Fruit fly (Drosophila melanogaster) whole organism, embryonic: ENCODE measurements around the gene Mnn1.

Experiments used
- CG11696 ChIP-seq: fragments of 200-800 bp; sonication (Bioruptor generic); IDR thresholded peaks from 2 replicates; pipeline ENCODE4 v1.3.6; 2022; ENCODE audit warnings: missing biosample characterization, missing genetic modification characterization
- CG1233 ChIP-seq: fragments of 200-800 bp; sonication (Bioruptor generic); optimal IDR thresholded peaks from 4 replicates; lab custom pipeline; 2018; ENCODE audit warnings: missing biosample characterization, mild to moderate bottlenecking, missing genetic modification characterization
- CG12744 ChIP-seq: fragments of 200-800 bp; sonication (Bioruptor generic); optimal IDR thresholded peaks from 2 replicates; lab custom pipeline; 2016; ENCODE audit warnings: missing biosample characterization, missing genetic modification characterization
- CG13287 ChIP-seq: fragments of 200-800 bp; sonication (Bioruptor generic); IDR thresholded peaks from 2 replicates; pipeline ENCODE4 v1.3.6; 2022; ENCODE audit warnings: missing biosample characterization, missing genetic modification characterization; ENCODE audit not compliant: partially characterized antibody
- CG1603 ChIP-seq: fragments of 200-800 bp; sonication (Bioruptor generic); optimal IDR thresholded peaks from 2 replicates; lab custom pipeline; 2019; ENCODE audit warnings: missing biosample characterization, mild to moderate bottlenecking, missing genetic modification characterization, moderate library complexity
- CG17829 ChIP-seq: fragments of 200-800 bp; optimal IDR thresholded peaks from 2 replicates; lab custom pipeline; 2019; ENCODE audit warnings: missing biosample characterization, mild to moderate bottlenecking, missing genetic modification characterization, moderate library complexity
- CG17912 ChIP-seq: fragments of 200-800 bp; sonication (Bioruptor generic); optimal IDR thresholded peaks from 2 replicates; lab custom pipeline; 2018; ENCODE audit warnings: missing biosample characterization, mild to moderate bottlenecking, missing genetic modification characterization
- CG2129 ChIP-seq: fragments of 200-800 bp; sonication (Bioruptor generic); IDR thresholded peaks from 2 replicates; pipeline ENCODE4 v1.3.6; 2022; ENCODE audit warnings: missing biosample characterization, missing genetic modification characterization; ENCODE audit not compliant: partially characterized antibody
- CG2889 ChIP-seq: fragments of 200-800 bp; sonication (Bioruptor generic); IDR thresholded peaks from 3 replicates; pipeline ENCODE4 v1.3.6; 2022; ENCODE audit warnings: missing biosample characterization, missing genetic modification characterization
- CG30020 ChIP-seq: fragments of 200-800 bp; optimal IDR thresholded peaks from 2 replicates; lab custom pipeline; 2019; ENCODE audit warnings: missing biosample characterization, mild to moderate bottlenecking, missing genetic modification characterization, moderate library complexity
- CG3065 ChIP-seq: fragments of 200-800 bp; sonication (Bioruptor generic); optimal IDR thresholded peaks from 2 replicates; lab custom pipeline; 2016; ENCODE audit warnings: missing biosample characterization, missing genetic modification characterization
- CG3163 ChIP-seq: fragments of 200-800 bp; sonication (Bioruptor generic); optimal IDR thresholded peaks from 3 replicates; lab custom pipeline; 2016; ENCODE audit warnings: missing biosample characterization, missing genetic modification characterization
- CG33213 ChIP-seq: fragments of 200-800 bp; sonication (Bioruptor generic); optimal IDR thresholded peaks from 3 replicates; lab custom pipeline; 2016; ENCODE audit warnings: missing biosample characterization, missing genetic modification characterization
- CG4328 ChIP-seq: fragments of 200-800 bp; sonication (Bioruptor generic); optimal IDR thresholded peaks from 3 replicates; lab custom pipeline; 2017; ENCODE audit warnings: missing biosample characterization, missing genetic modification reagents, missing genetic modification characterization
- CG4424 ChIP-seq: fragments of 200-800 bp; sonication (Bioruptor generic); optimal IDR thresholded peaks from 3 replicates; lab custom pipeline; 2016; ENCODE audit warnings: missing biosample characterization, missing genetic modification characterization
- CG7271 ChIP-seq: fragments of 200-800 bp; sonication (Bioruptor generic); optimal IDR thresholded peaks from 2 replicates; lab custom pipeline; 2018; ENCODE audit warnings: missing biosample characterization, mild to moderate bottlenecking, missing genetic modification characterization, moderate library complexity
- CG7556 ChIP-seq: fragments of 200-800 bp; sonication (Bioruptor generic); optimal IDR thresholded peaks from 2 replicates; lab custom pipeline; 2017; ENCODE audit warnings: missing biosample characterization, mild to moderate bottlenecking, missing genetic modification characterization
- CG7928 ChIP-seq: fragments of 200-800 bp; sonication (Bioruptor generic); optimal IDR thresholded peaks from 2 replicates; lab custom pipeline; 2017; ENCODE audit warnings: missing biosample characterization, mild to moderate bottlenecking, missing genetic modification characterization
- CG8089 ChIP-seq: fragments of 200-800 bp; sonication (Bioruptor generic); optimal IDR thresholded peaks from 3 replicates; lab custom pipeline; 2016; ENCODE audit warnings: missing biosample characterization, missing genetic modification characterization
- CG8290 ChIP-seq, 3 experiments: fragments of 200-800 bp; sonication (Bioruptor generic); optimal IDR thresholded peaks; 2 replicates each; lab custom pipeline; 2016 to 2019; ENCODE audit warnings: missing biosample characterization in 3 of 3, missing genetic modification characterization in 3 of 3, mild to moderate bottlenecking in 2 of 3, moderate library complexity in 1 of 3
- CrebB ChIP-seq: fragments of 200-800 bp; sonication (Bioruptor generic); optimal IDR thresholded peaks from 3 replicates; lab custom pipeline; 2018; ENCODE audit warnings: missing biosample characterization, mild to moderate bottlenecking, missing genetic modification characterization
- Doc2 ChIP-seq: fragments of 200-800 bp; sonication (Bioruptor generic); IDR thresholded peaks from 2 replicates; pipeline ENCODE4 v1.3.6; 2022; ENCODE audit warnings: missing biosample characterization, missing genetic modification characterization
- Dref ChIP-seq: fragments of 200-800 bp; sonication (Bioruptor generic); IDR thresholded peaks from 2 replicates; pipeline ENCODE4 v1.3.6; 2022; ENCODE audit warnings: missing biosample characterization, missing genetic modification characterization
- Ets65A ChIP-seq: fragments of 200-800 bp; sonication (Bioruptor generic); peaks from one replicate; lab custom pipeline; 2016; ENCODE audit warnings: missing biosample characterization, missing genetic modification characterization
- HLH4C ChIP-seq: fragments of 200-800 bp; sonication (Bioruptor generic); IDR thresholded peaks from 3 replicates; pipeline ENCODE4 v1.3.6; 2022; ENCODE audit warnings: missing biosample characterization, missing genetic modification characterization; ENCODE audit not compliant: partially characterized antibody
- HLH54F ChIP-seq: fragments of 200-800 bp; sonication (Bioruptor generic); optimal IDR thresholded peaks from 3 replicates; lab custom pipeline; 2016; ENCODE audit warnings: missing biosample characterization, missing genetic modification characterization
- Max ChIP-seq: fragments of 200-800 bp; sonication (Bioruptor generic); optimal IDR thresholded peaks from 2 replicates; lab custom pipeline; 2016; ENCODE audit warnings: missing biosample characterization, mild to moderate bottlenecking, missing genetic modification characterization
- Rfx ChIP-seq: fragments of 200-800 bp; sonication (Bioruptor generic); IDR thresholded peaks from 2 replicates; pipeline ENCODE4 v1.3.6; 2022; ENCODE audit warnings: missing biosample characterization, missing genetic modification characterization
- amos ChIP-seq: fragments of 200-800 bp; sonication (Bioruptor generic); IDR thresholded peaks from 2 replicates; pipeline ENCODE4 v1.3.6; 2022; ENCODE audit warnings: missing biosample characterization, missing genetic modification characterization; ENCODE audit not compliant: partially characterized antibody
- bcd ChIP-seq: fragments of 200-800 bp; sonication (Bioruptor generic); optimal IDR thresholded peaks from 2 replicates; lab custom pipeline; 2017; ENCODE audit warnings: missing biosample characterization, mild to moderate bottlenecking, missing genetic modification characterization
- caup ChIP-seq: fragments of 200-800 bp; sonication (Bioruptor generic); optimal IDR thresholded peaks from 3 replicates; lab custom pipeline; 2017; ENCODE audit warnings: missing biosample characterization, mild to moderate bottlenecking, missing genetic modification characterization, moderate library complexity; ENCODE audit not compliant: severe bottlenecking
- chif ChIP-seq, 2 experiments: fragments of 200-800 bp; sonication (Bioruptor generic); optimal IDR thresholded peaks; 3 replicates each; lab custom pipeline; 2016; ENCODE audit warnings: missing biosample characterization in 2 of 2, missing genetic modification characterization in 2 of 2
- chm ChIP-seq: fragments of 200-800 bp; sonication (Bioruptor generic); IDR thresholded peaks from 2 replicates; pipeline ENCODE4 v1.3.6; 2022; ENCODE audit warnings: missing biosample characterization, missing genetic modification characterization
- corto ChIP-seq: fragments of 200-800 bp; sonication (Bioruptor generic); optimal IDR thresholded peaks from 2 replicates; lab custom pipeline; 2016; ENCODE audit warnings: missing biosample characterization, mild to moderate bottlenecking, missing genetic modification characterization, moderate library complexity
- crp ChIP-seq, 2 experiments: fragments of 200-800 bp; sonication (Bioruptor generic); optimal IDR thresholded peaks; 2 replicates in 1 of 2; 3 replicates in 1 of 2; lab custom pipeline; 2017; ENCODE audit warnings: missing biosample characterization in 2 of 2, missing genetic modification characterization in 2 of 2, mild to moderate bottlenecking in 1 of 2, moderate library complexity in 1 of 2
- dpn ChIP-seq, 2 experiments: fragments of 200-800 bp; sonication (Bioruptor generic); optimal IDR thresholded peaks; 3 replicates each; lab custom pipeline; 2016; ENCODE audit warnings: missing biosample characterization in 2 of 2, missing genetic modification characterization in 2 of 2
- emc ChIP-seq: fragments of 200-800 bp; sonication (Bioruptor generic); optimal IDR thresholded peaks from 2 replicates; lab custom pipeline; 2016; ENCODE audit warnings: missing biosample characterization, missing genetic modification characterization
- gcm2 ChIP-seq: fragments of 200-800 bp; sonication (Bioruptor generic); optimal IDR thresholded peaks from 2 replicates; lab custom pipeline; 2016; ENCODE audit warnings: missing biosample characterization, missing genetic modification characterization
- hbn ChIP-seq: fragments of 200-800 bp; sonication (Bioruptor generic); IDR thresholded peaks from 2 replicates; pipeline ENCODE4 v1.3.6; 2022; ENCODE audit warnings: missing biosample characterization, missing genetic modification characterization; ENCODE audit not compliant: partially characterized antibody
- knrl ChIP-seq: fragments of 200-800 bp; sonication (Bioruptor generic); IDR thresholded peaks from 3 replicates; pipeline ENCODE4 v1.3.6; 2022; ENCODE audit warnings: missing biosample characterization, missing genetic modification characterization; ENCODE audit not compliant: partially characterized antibody
- lilli ChIP-seq: fragments of 200-800 bp; sonication (Bioruptor generic); optimal IDR thresholded peaks from 3 replicates; lab custom pipeline; 2016; ENCODE audit warnings: missing biosample characterization, missing genetic modification characterization
- otp ChIP-seq: fragments of 200-800 bp; sonication (Bioruptor generic); IDR thresholded peaks from 3 replicates; pipeline ENCODE4, ENCODE4 v1.3.6; 2022; ENCODE audit warnings: missing biosample characterization, missing genetic modification characterization
- pita ChIP-seq: fragments of 200-800 bp; sonication (Bioruptor generic); optimal IDR thresholded peaks from 2 replicates; lab custom pipeline; 2017; ENCODE audit warnings: missing biosample characterization, mild to moderate bottlenecking, missing genetic modification characterization
- schlank ChIP-seq: fragments of 200-800 bp; sonication (Bioruptor generic); optimal IDR thresholded peaks from 2 replicates; lab custom pipeline; 2018; ENCODE audit warnings: missing biosample characterization, mild to moderate bottlenecking, missing genetic modification characterization
- so ChIP-seq: fragments of 200-800 bp; sonication (Bioruptor generic); IDR thresholded peaks from 3 replicates; pipeline ENCODE4 v1.3.6; 2022; ENCODE audit warnings: missing biosample characterization, missing genetic modification characterization
- sob ChIP-seq: fragments of 200-800 bp; sonication (Bioruptor generic); IDR thresholded peaks from 2 replicates; pipeline ENCODE4 v1.3.6; 2022; ENCODE audit warnings: missing biosample characterization, missing genetic modification characterization
- toy ChIP-seq: fragments of 200-800 bp; sonication (Bioruptor generic); IDR thresholded peaks from 2 replicates; pipeline ENCODE4 v1.3.6; 2022; ENCODE audit warnings: missing biosample characterization, missing genetic modification characterization
- tx ChIP-seq: fragments of 200-800 bp; sonication (Bioruptor generic); optimal IDR thresholded peaks from 2 replicates; lab custom pipeline; 2016; ENCODE audit warnings: missing biosample characterization, missing genetic modification characterization
- zen2 ChIP-seq: fragments of 200-800 bp; sonication (Bioruptor generic); IDR thresholded peaks from 3 replicates; pipeline ENCODE4 v1.3.6; 2022; ENCODE audit warnings: missing biosample characterization, missing genetic modification characterization; ENCODE audit not compliant: partially characterized antibody

Gene Mnn1

dm6 chr2L:7037773-7038327 is 18.3 kb upstream of the Mnn1 start, which contains the start of gene milt (continued):
- TF ChIP-seq CG3065 (GFP tag; lab: Kevin White, UChicago) (no peak), Dref (peak; percentile 96), caup (GFP tag; lab: Kevin White, UChicago) (no peak), CG1233 (GFP tag; lab: Kevin White, UChicago) (no peak), otp (no peak), CG2129 (GFP tag; lab: Robert Waterston, UW) (peak; percentile 35; the same call in 1 of the 2 replicates), amos (GFP tag; lab: Robert Waterston, UW) (peak; percentile 90), CG11696 (GFP tag; lab: Robert Waterston, UW) (no peak), CG4424 (GFP tag; lab: Kevin White, UChicago) (no peak), so (peak; percentile 72; the same call in 2 of the 3 replicates), CG17912 (peak; percentile 9), CG12744 (peak; percentile 2), CG7271 (tag; lab: Kevin White, UChicago) (no peak), crp (GFP tag; optimal IDR thresholded peaks at IDR 0.05; lab: Kevin White, UChicago) (peak in 1 of 2 experiments; percentile 14), lilli (GFP tag; lab: Kevin White, UChicago) (peak; percentile 49), CrebB (no peak), pita (no peak), CG13287 (GFP tag; lab: Robert Waterston, UW) (peak; percentile 84), CG8089 (GFP tag; lab: Kevin White, UChicago) (no peak), HLH54F (GFP tag; lab: Kevin White, UChicago) (no peak), zen2 (GFP tag; lab: Robert Waterston, UW) (peak; percentile 71; the same call in 2 of the 3 replicates), bcd (GFP tag; lab: Kevin White, UChicago) (no peak), Doc2 (GFP tag; lab: Robert Waterston, UW) (no peak), corto (GFP tag; lab: Kevin White, UChicago) (no peak), Ets65A (peak; percentile 85), CG8290 (GFP tag; optimal IDR thresholded peaks at IDR 0.05; lab: Kevin White, UChicago) (no peak), CG8290 (tag; optimal IDR thresholded peaks at IDR 0.05; lab: Kevin White, UChicago) (peak in 1 of 2 experiments; percentile 54), CG7928 (GFP tag; lab: Kevin White, UChicago) (peak; percentile 96), HLH4C (GFP tag; lab: Robert Waterston, UW) (peak; percentile 93), toy (no peak), emc (GFP tag; lab: Kevin White, UChicago) (peak; percentile 9), CG2889 (GFP tag; lab: Robert Waterston, UW) (no peak), chm (GFP tag; lab: Robert Waterston, UW) (peak; percentile 57), Max (GFP tag; lab: Kevin White, UChicago) (peak; percentile 60), Rfx (peak; percentile 43; the same call in 1 of the 2 replicates), CG4328 (GFP tag; lab: Kevin White, UChicago) (no peak), CG30020 (tag; lab: Kevin White, UChicago) (peak; percentile 36), hbn (peak; percentile 77), chif (GFP tag; optimal IDR thresholded peaks at IDR 0.05; lab: Kevin White, UChicago) (peak in 1 of 2 experiments; percentile 8), sob (peak; percentile 25; the same call in 1 of the 2 replicates), tx (GFP tag; lab: Kevin White, UChicago) (no peak), dpn (GFP tag; optimal IDR thresholded peaks at IDR 0.05; lab: Kevin White, UChicago) (peak; percentile 15 to 24), CG33213 (GFP tag; lab: Kevin White, UChicago) (no peak), CG1603 (peak; percentile 65), knrl (GFP tag; lab: Robert Waterston, UW) (peak; percentile 81), CG17829 (tag; lab: Kevin White, UChicago) (peak; percentile 1), gcm2 (GFP tag; lab: Kevin White, UChicago) (no peak), CG7556 (GFP tag; lab: Kevin White, UChicago) (no peak), CG3163 (GFP tag; lab: Kevin White, UChicago) (no peak), schlank (no peak)
